Worm (Caenorhabditis elegans) whole organism, L4 larva: ENCODE data around the gene F49C5.10.

Source experiments
- F44E2.7 ChIP-seq: fragments of 200-800 bp; sonication (Bioruptor generic); IDR thresholded peaks from 2 replicates; pipeline ENCODE4 v2.1.2; 2022; ENCODE audit warnings: missing genetic modification characterization, missing compliant biosample characterization
- F49E8.2 ChIP-seq: sonication (generic microtip); optimal IDR thresholded peaks from 2 replicates; lab custom pipeline; 2016; ENCODE audit warnings: missing compliant biosample characterization, mild to moderate bottlenecking, missing genetic modification characterization, borderline replicate concordance
- Y48G9A.11 ChIP-seq: fragments of 200-800 bp; sonication (Bioruptor generic); IDR thresholded peaks from 2 replicates; pipeline ENCODE4 v1.3.6; 2022; ENCODE audit warnings: missing genetic modification reagents, missing genetic modification characterization, missing compliant biosample characterization
- ZK546.5 ChIP-seq, 2 experiments: sonication (generic microtip); optimal IDR thresholded peaks; 2 replicates each; lab custom pipeline; 2017; ENCODE audit warnings: missing biosample characterization in 2 of 2, missing genetic modification characterization in 2 of 2
- aha-1 ChIP-seq: fragments of 150-350 bp; peaks from one replicate; lab custom pipeline; 2014; ENCODE audit warnings: missing biosample characterization, missing genetic modification characterization
- ama-1 ChIP-seq: fragments of 150-350 bp; optimal IDR thresholded peaks from 2 replicates; lab custom pipeline; 2014; ENCODE audit warnings: inconsistent platforms, mixed read lengths
- ceh-20 ChIP-seq: fragments of 200-800 bp; sonication (Bioruptor generic); IDR thresholded peaks from 2 replicates; pipeline ENCODE4 v1.3.6; 2022; ENCODE audit warnings: missing genetic modification reagents, missing genetic modification characterization, missing compliant biosample characterization
- ceh-28 ChIP-seq: fragments of 150-350 bp; optimal IDR thresholded peaks from 2 replicates; lab custom pipeline; 2014; ENCODE audit warnings: missing biosample characterization, missing genetic modification reagents, missing genetic modification characterization
- ceh-32 ChIP-seq: sonication (generic microtip); optimal IDR thresholded peaks from 2 replicates; lab custom pipeline; 2016; ENCODE audit warnings: mild to moderate bottlenecking, missing genetic modification characterization, missing compliant biosample characterization; ENCODE audit not compliant: poor library complexity
- cey-2 ChIP-seq: sonication (generic microtip); optimal IDR thresholded peaks from 3 replicates; lab custom pipeline; 2017; ENCODE audit warnings: missing genetic modification characterization, mild to moderate bottlenecking, missing compliant biosample characterization, antibody characterized with exemption, borderline replicate concordance; ENCODE audit not compliant: insufficient read depth
- daf-19 ChIP-seq: fragments of 200-800 bp; sonication (Bioruptor generic); conservative IDR thresholded peaks from 2 replicates; pipeline ENCODE4 v1.3.6; 2022; ENCODE audit warnings: missing genetic modification characterization, missing compliant biosample characterization
- daf-8 ChIP-seq: fragments of 200-800 bp; sonication (Bioruptor generic); IDR thresholded peaks from 2 replicates; pipeline ENCODE4 v1.3.6; 2022; ENCODE audit warnings: missing genetic modification characterization, missing compliant biosample characterization
- dmd-8 ChIP-seq: fragments of 200-800 bp; sonication (Bioruptor generic); IDR thresholded peaks from 2 replicates; pipeline ENCODE4 v1.3.6; 2022; ENCODE audit warnings: missing genetic modification characterization, missing compliant biosample characterization
- duxl-1 ChIP-seq: sonication (generic microtip); optimal IDR thresholded peaks from 2 replicates; lab custom pipeline; 2016; ENCODE audit warnings: mild to moderate bottlenecking, missing genetic modification characterization, moderate library complexity, missing compliant biosample characterization; ENCODE audit not compliant: poor library complexity
- dve-1 ChIP-seq: sonication (generic microtip); optimal IDR thresholded peaks from 2 replicates; lab custom pipeline; 2017; ENCODE audit warnings: antibody characterized with exemption, mild to moderate bottlenecking, missing genetic modification characterization, missing compliant biosample characterization; ENCODE audit not compliant: insufficient read depth
- egl-43 ChIP-seq: fragments of 200-800 bp; sonication (Bioruptor generic); IDR thresholded peaks from 2 replicates; pipeline ENCODE4 v1.3.6; 2022; ENCODE audit warnings: missing genetic modification reagents, missing genetic modification characterization, missing compliant biosample characterization
- gei-8 ChIP-seq: fragments of 200-800 bp; sonication (Bioruptor generic); optimal IDR thresholded peaks from 2 replicates; lab custom pipeline; 2018; ENCODE audit warnings: mild to moderate bottlenecking, missing genetic modification characterization, missing compliant biosample characterization
- hif-1 ChIP-seq, 2 experiments: sonication (generic microtip); optimal IDR thresholded peaks; 2 replicates each; lab custom pipeline; 2016 to 2017; ENCODE audit warnings: missing compliant biosample characterization in 2 of 2, missing genetic modification characterization in 2 of 2, missing genetic modification reagents in 2 of 2, missing genotype in 2 of 2, mild to moderate bottlenecking in 1 of 2
- lin-1 ChIP-seq: fragments of 200-800 bp; sonication (Bioruptor generic); IDR thresholded peaks from 2 replicates; pipeline ENCODE4 v1.3.6; 2022; ENCODE audit warnings: missing genetic modification reagents, missing genetic modification characterization, missing compliant biosample characterization
- lin-15B ChIP-seq: fragments of 150-350 bp; sonication (generic microtip); optimal IDR thresholded peaks from 3 replicates; lab custom pipeline; 2014; ENCODE audit warnings: missing biosample characterization, missing genetic modification characterization
- lin-39 ChIP-seq: fragments of 150-350 bp; optimal IDR thresholded peaks from 2 replicates; lab custom pipeline; 2014; ENCODE audit warnings: missing biosample characterization, missing genetic modification reagents, missing genetic modification characterization
- mdt-29 ChIP-seq: fragments of 200-800 bp; sonication (Bioruptor generic); IDR thresholded peaks from 2 replicates; pipeline ENCODE4 v1.3.6; 2022; ENCODE audit warnings: missing genetic modification reagents, missing genetic modification characterization, missing compliant biosample characterization
- mes-2 ChIP-seq: sonication (generic microtip); optimal IDR thresholded peaks from 2 replicates; lab custom pipeline; 2016; ENCODE audit warnings: missing genotype, mild to moderate bottlenecking, missing genetic modification characterization, missing compliant biosample characterization; ENCODE audit not compliant: poor library complexity, severe bottlenecking
- mxl-2 ChIP-seq: fragments of 200-800 bp; sonication (Bioruptor generic); conservative IDR thresholded peaks from 2 replicates; pipeline ENCODE4 v1.3.6; 2022; ENCODE audit warnings: missing genetic modification reagents, missing genetic modification characterization, missing compliant biosample characterization
- nhr-6 ChIP-seq: fragments of 150-350 bp; optimal IDR thresholded peaks from 2 replicates; lab custom pipeline; 2014; ENCODE audit warnings: missing biosample characterization, missing genetic modification characterization
- nhr-76 ChIP-seq: fragments of 150-350 bp; optimal IDR thresholded peaks from 2 replicates; lab custom pipeline; 2014; ENCODE audit warnings: missing biosample characterization, missing genetic modification characterization
- php-3 ChIP-seq: fragments of 200-800 bp; sonication (Bioruptor generic); IDR thresholded peaks from 2 replicates; pipeline ENCODE4 v1.3.6; 2022; ENCODE audit warnings: missing genetic modification reagents, missing genetic modification characterization, missing compliant biosample characterization
- rbr-2 ChIP-seq: sonication (generic microtip); optimal IDR thresholded peaks from 2 replicates; lab custom pipeline; 2016; ENCODE audit warnings: missing genotype, missing genetic modification characterization, missing compliant biosample characterization
- sdz-12 ChIP-seq: fragments of 200-800 bp; sonication (Bioruptor generic); optimal IDR thresholded peaks from 2 replicates; lab custom pipeline; 2018; ENCODE audit warnings: mild to moderate bottlenecking, missing genetic modification characterization, missing compliant biosample characterization
- spr-3 ChIP-seq: fragments of 200-800 bp; sonication (Bioruptor generic); optimal IDR thresholded peaks from 2 replicates; lab custom pipeline; 2018; ENCODE audit warnings: mild to moderate bottlenecking, missing genetic modification characterization, missing compliant biosample characterization
- tra-1 ChIP-seq: fragments of 200-800 bp; sonication (Bioruptor generic); IDR thresholded peaks from 2 replicates; pipeline ENCODE4 v1.3.6; 2022; ENCODE audit warnings: missing genetic modification reagents, missing genetic modification characterization, missing compliant biosample characterization
- unc-62 ChIP-seq, 3 experiments: fragments of 150-350 bp in 1 of 3; sonication (generic microtip); optimal IDR thresholded peaks in 2 of 3; peaks in 1 of 3; 1 replicate in 1 of 3; 2 replicates in 2 of 3; lab custom pipeline; 2014 to 2017; ENCODE audit warnings: missing biosample characterization in 3 of 3, missing genetic modification characterization in 3 of 3, missing genetic modification reagents in 3 of 3, missing genotype in 1 of 3
- vab-7 ChIP-seq: fragments of 200-800 bp; sonication (Bioruptor generic); IDR thresholded peaks from 2 replicates; pipeline ENCODE4 v1.3.6; 2022; ENCODE audit warnings: missing genetic modification reagents, missing genetic modification characterization, missing compliant biosample characterization
- zag-1 ChIP-seq: fragments of 150-350 bp; optimal IDR thresholded peaks from 2 replicates; lab custom pipeline; 2014; ENCODE audit warnings: missing biosample characterization, missing genetic modification characterization
- zfp-2 ChIP-seq: sonication (generic microtip); optimal IDR thresholded peaks from 2 replicates; lab custom pipeline; 2016; ENCODE audit warnings: mild to moderate bottlenecking, missing genetic modification characterization, missing compliant biosample characterization
- zfp-3 ChIP-seq: fragments of 200-800 bp; sonication (Bioruptor generic); conservative IDR thresholded peaks from 2 replicates; pipeline ENCODE4 v1.3.6; 2022; ENCODE audit warnings: missing genetic modification reagents, missing genetic modification characterization, missing compliant biosample characterization
- zip-11 ChIP-seq: fragments of 200-800 bp; sonication (Bioruptor generic); IDR thresholded peaks from 2 replicates; pipeline ENCODE4 v1.3.6; 2022; ENCODE audit warnings: missing genetic modification characterization, missing compliant biosample characterization
- zip-2 ChIP-seq: fragments of 150-350 bp; optimal IDR thresholded peaks from 2 replicates; lab custom pipeline; 2014; ENCODE audit warnings: missing biosample characterization, missing genetic modification characterization

The F49C5.10 gene

ce11 chrII:12506511-12506910 lies 40.0 kb upstream of the F49C5.10 start:
- TF ChIP-seq aha-1 (tag; lab: Kevin White, UChicago) (peak; percentile 64), daf-8 (GFP tag; lab: Robert Waterston, UW) (no peak), rbr-2 (tag; lab: Kevin White, UChicago) (no peak)
- TF ChIP-seq, all 104 proteins: peak for 1

DNA sequence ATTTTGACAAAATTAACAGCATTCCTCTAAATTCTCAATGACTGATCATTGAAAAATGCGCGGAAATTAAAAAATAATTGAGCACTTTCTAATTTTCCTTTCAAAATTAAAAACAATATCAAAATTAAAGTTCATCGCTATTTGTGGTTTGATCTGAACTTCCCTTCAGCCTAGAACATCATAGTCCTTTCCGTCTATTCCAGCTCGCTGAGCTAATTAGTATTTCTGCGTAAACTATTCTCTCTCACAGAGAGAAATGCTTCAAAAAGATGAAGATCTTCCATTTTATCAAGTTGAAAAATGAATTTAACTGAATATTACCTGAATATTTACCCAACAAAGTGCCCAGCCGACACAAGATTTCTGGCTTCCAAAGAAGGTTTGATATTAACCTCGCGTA lies 39.5 kb upstream of the F49C5.10 start, which contains the start of gene srh-68:
TSS of gene srh-68 (plus strand) at position 301 of the 400 bp plus-strand sequence.
- TF ChIP-seq nhr-76 (no peak), Y48G9A.11 (GFP tag; lab: Robert Waterston, UW) (no peak), lin-39 (tag; lab: Kevin White, UChicago) (no peak), lin-15B (tag; lab: Kevin White, UChicago) (no peak), mxl-2 (GFP tag; lab: Robert Waterston, UW) (no peak), ZK546.5 (tag; optimal IDR thresholded peaks at IDR 0.05; lab: Kevin White, UChicago) (no peak), dve-1 (tag; lab: Kevin White, UChicago) (no peak), F49E8.2 (no peak), spr-3 (GFP tag; lab: Kevin White, UChicago) (no peak), cey-2 (no peak)

ce11 chrII:12508650-12509049 lies 37.9 kb upstream of the F49C5.10 start, which contains the start of gene srh-67:
Gene srh-67, plus strand, starts transcription at chrII:12508950.
- no peak for TF ChIP-seq zfp-2
- no peak for TF ChIP-seq ceh-32 (tag; lab: Kevin White, UChicago)

DNA sequence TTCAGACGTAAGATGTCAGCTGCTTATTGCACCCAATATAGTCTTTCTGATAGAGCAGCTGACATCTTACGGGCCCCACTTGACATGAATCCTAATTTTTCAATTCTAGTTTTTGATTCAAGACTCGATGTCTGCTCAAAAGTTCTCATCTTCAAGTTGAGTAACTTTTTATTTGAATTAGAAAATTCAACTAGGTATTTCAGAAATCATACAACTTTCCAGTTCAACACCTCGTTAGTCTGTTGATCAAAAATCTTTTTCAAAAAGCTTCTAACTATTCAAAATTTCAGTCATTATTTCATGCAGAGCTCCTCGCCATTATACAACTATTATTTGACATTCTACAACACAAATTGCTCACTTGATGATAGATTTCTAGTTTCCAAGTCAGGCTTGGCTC lies 34.7 kb upstream of the F49C5.10 start, which contains the start of gene srh-73:
TSS of gene srh-73 (plus strand) at position 301 of the 400 bp plus-strand sequence.
- no peak for TF ChIP-seq duxl-1 (tag; lab: Kevin White, UChicago)
- no peak for TF ChIP-seq egl-43 (GFP tag; lab: Robert Waterston, UW)

DNA sequence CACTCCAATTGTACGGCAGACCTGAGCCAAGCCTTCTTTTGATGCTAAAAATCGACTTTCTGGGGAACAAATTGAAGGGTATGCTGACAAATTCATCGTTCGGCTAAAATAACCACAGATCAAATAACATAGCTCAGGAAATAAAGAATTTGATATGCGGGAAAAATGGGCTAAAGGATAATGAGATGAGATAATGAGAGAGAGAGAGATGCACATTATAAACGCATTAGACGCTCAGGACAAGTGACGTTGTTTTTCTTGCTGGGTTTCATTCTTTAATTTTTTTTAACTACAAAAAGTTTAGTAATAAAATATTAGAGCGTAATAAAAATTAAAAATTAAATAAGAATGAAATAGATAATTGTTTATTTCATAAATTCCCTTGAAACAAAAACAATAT lies 31.9 kb upstream of the F49C5.10 start, which contains the start of gene srh-69:
TSS of gene srh-69 (minus strand) at position 101 of the 400 bp plus-strand sequence.
- TF ChIP-seq Y48G9A.11 (GFP tag; lab: Robert Waterston, UW) (no peak), ama-1 (lab: Kevin White, UChicago) (no peak), spr-3 (GFP tag; lab: Kevin White, UChicago) (no peak), ceh-20 (GFP tag; lab: Robert Waterston, UW) (no peak), tra-1 (no peak), daf-19 (no peak), zag-1 (tag; lab: Kevin White, UChicago) (no peak), mdt-29 (GFP tag; lab: Robert Waterston, UW) (no peak)

ce11 chrII:12516313-12516712 lies 30.2 kb upstream of the F49C5.10 start, which contains the start of gene srh-61:
Gene srh-61, minus strand, starts transcription at chrII:12516413.
- TF ChIP-seq unc-62 (GFP tag; optimal IDR thresholded peaks at IDR 0.05 in 1 of 2; lab: Kevin White, UChicago) = peak in 1 of 2 experiments; percentile 49
- TF ChIP-seq unc-62 (tag; optimal IDR thresholded peaks at IDR 0.05; lab: Kevin White, UChicago) = no peak
- no peak for TF ChIP-seq F44E2.7 (GFP tag; lab: Robert Waterston, UW)

ce11 chrII:12518008-12518407 lies 28.5 kb upstream of the F49C5.10 start:
- TF ChIP-seq dve-1 (tag; lab: Kevin White, UChicago) (peak; percentile 72), ZK546.5 (tag; optimal IDR thresholded peaks at IDR 0.05; lab: Kevin White, UChicago) (no peak), nhr-76 (no peak), zip-2 (no peak), nhr-6 (tag; lab: Kevin White, UChicago) (no peak), php-3 (GFP tag; lab: Robert Waterston, UW) (peak; percentile 38; the same call in 1 of the 2 replicates), ceh-28 (tag; lab: Kevin White, UChicago) (no peak), mes-2 (no peak), gei-8 (GFP tag; lab: Kevin White, UChicago) (no peak), vab-7 (GFP tag; lab: Robert Waterston, UW) (no peak), mxl-2 (GFP tag; lab: Robert Waterston, UW) (no peak), zag-1 (tag; lab: Kevin White, UChicago) (no peak), zfp-3 (GFP tag; lab: Robert Waterston, UW) (no peak), sdz-12 (GFP tag; lab: Kevin White, UChicago) (no peak), hif-1 (tag; optimal IDR thresholded peaks at IDR 0.05; lab: Kevin White, UChicago) (no peak), zip-11 (GFP tag; lab: Robert Waterston, UW) (no peak), dmd-8 (no peak), lin-1 (GFP tag; lab: Robert Waterston, UW) (no peak), ceh-32 (tag; lab: Kevin White, UChicago) (no peak)
